Worm (Caenorhabditis elegans) whole organism, L1 larva: ENCODE measurements around the gene epg-5.

Experiments
- ceh-63 ChIP-seq: fragments of 200-800 bp; sonication (Bioruptor generic); optimal IDR thresholded peaks from 2 replicates; lab custom pipeline; 2018; ENCODE audit warnings: mild to moderate bottlenecking, missing genetic modification characterization, missing compliant biosample characterization
- lin-14 ChIP-seq: fragments of 200-800 bp; sonication (Bioruptor generic); optimal IDR thresholded peaks from 2 replicates; lab custom pipeline; 2018; ENCODE audit warnings: mild to moderate bottlenecking, missing genetic modification characterization, moderate library complexity, missing compliant biosample characterization
- lsy-2 ChIP-seq, 2 experiments: fragments of 150-350 bp; optimal IDR thresholded peaks; 2 replicates each; lab custom pipeline; 2014; ENCODE audit warnings: missing biosample characterization in 2 of 2, missing genetic modification characterization in 2 of 2
- nhr-90 ChIP-seq: sonication (generic microtip); optimal IDR thresholded peaks from 2 replicates; lab custom pipeline; 2016; ENCODE audit warnings: mild to moderate bottlenecking, missing genetic modification characterization, missing compliant biosample characterization; ENCODE audit not compliant: poor library complexity
- skn-1 ChIP-seq: fragments of 150-350 bp; optimal IDR thresholded peaks from 2 replicates; lab custom pipeline; 2014; ENCODE audit warnings: missing biosample characterization, missing genetic modification characterization
- ztf-11 ChIP-seq, 2 experiments: sonication (generic microtip); optimal IDR thresholded peaks; 2 replicates each; lab custom pipeline; 2016 to 2017; ENCODE audit warnings: missing genetic modification characterization in 2 of 2, missing biosample characterization in 1 of 2, missing compliant biosample characterization in 1 of 2

ce11 chrII:6654284-6654683 is 45.1 kb upstream of the epg-5 start, which contains the start of gene T19D12.9:
- no peak for TF ChIP-seq ceh-63 (GFP tag; lab: Kevin White, UChicago)
- no peak for TF ChIP-seq nhr-90 (tag; lab: Kevin White, UChicago)
- no peak for TF ChIP-seq lsy-2 (tag; optimal IDR thresholded peaks at IDR 0.05; lab: Kevin White, UChicago)
- TF ChIP-seq ztf-11 (tag; optimal IDR thresholded peaks at IDR 0.05; lab: Kevin White, UChicago) = no peak
- no peak for TF ChIP-seq skn-1 (tag; lab: Kevin White, UChicago)
- TF ChIP-seq lin-14 (GFP tag; lab: Kevin White, UChicago) = no peak
